Worm (Caenorhabditis elegans): ENCODE results near the gene srt-47.
A peak's percentile ranks its signal among the peaks of the same experiment; 100 is the strongest.
"Not testable (repeated sequence)": the region's sequence is repeated elsewhere in the genome, so short reads cannot be mapped to it uniquely, and the experiment has no call there.

srt-47 gene

DNA sequence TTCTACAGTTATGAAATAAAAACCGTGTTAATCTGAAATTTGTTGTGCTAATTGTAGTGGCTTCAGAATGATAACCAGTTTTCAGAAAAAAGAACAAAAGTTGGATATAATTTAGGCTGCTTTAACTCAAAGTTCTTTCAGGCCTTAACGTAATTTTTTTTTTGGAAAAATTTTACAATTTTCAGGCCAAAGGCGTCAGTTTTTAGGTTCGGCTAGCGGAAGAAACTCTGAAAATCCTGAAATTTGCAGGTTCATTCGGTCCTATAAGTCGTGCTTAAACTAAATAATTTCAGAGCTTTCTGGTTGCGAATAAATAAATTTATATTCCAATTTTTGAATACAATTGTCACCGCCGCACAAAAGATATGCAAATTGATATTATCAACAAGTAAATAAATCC is 45.0 kb downstream of the srt-47 start:
- TF ChIP-seq nhr-237 (tag; optimal IDR thresholded peaks at IDR 0.05) (no peak), snpc-1.2 (GFP tag; IDR thresholded peaks at IDR 0.05) (0 out of 2 replicates have a peak, but pooled peaks have one; percentile 53), lin-38 (GFP tag; IDR thresholded peaks at IDR 0.05) (0 out of 2 replicates have a peak, but pooled peaks have one; percentile 22)

DNA sequence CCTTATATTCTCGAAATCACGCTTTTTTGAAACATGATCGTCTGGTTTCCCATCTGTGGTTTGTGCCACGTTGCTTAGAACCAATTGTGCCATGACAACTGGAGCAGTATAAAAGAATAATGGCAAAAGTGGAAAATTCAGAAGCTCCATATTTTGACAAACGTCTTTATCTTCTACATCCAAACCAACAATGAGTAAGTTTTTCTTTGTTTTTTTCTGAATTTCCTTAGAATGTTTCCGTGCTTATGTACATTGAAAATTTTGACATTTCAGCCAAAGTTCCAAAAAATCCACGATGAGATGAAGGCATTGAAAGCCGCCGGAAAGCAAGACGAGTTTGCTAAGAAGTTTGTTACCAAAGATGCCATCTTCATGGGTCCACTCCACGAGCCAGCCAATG is 46.7 kb downstream of the srt-47 start, which contains the start of gene Y41E3.6:
Gene Y41E3.6, plus strand, starts transcription at position 301 of the 400 bp plus-strand sequence.
- TF ChIP-seq ceh-32 (tag; optimal IDR thresholded peaks at IDR 0.05; ENCODE audit: poor library complexity); nhr-102 (tag; optimal IDR thresholded peaks at IDR 0.05); tra-1 (GFP tag; IDR thresholded peaks at IDR 0.05): not testable (repeated sequence)

Data from whole organism, L4 larva.